Fruit fly (Drosophila melanogaster) whole organism, prepupa: Measurements from ENCODE around the gene CG10445.
A peak's percentile ranks its signal among the peaks of the same experiment; 100 is the strongest.

ENCODE experiments used
- Blimp-1 ChIP-seq: fragments of 200-800 bp; sonication (Bioruptor generic); optimal IDR thresholded peaks from 3 replicates; lab custom pipeline; 2017; ENCODE audit warnings: missing biosample characterization, missing genetic modification characterization, mild to moderate bottlenecking, moderate library complexity, missing genetic modification reagents
- CG10631 ChIP-seq: fragments of 200-800 bp; sonication (Bioruptor generic); optimal IDR thresholded peaks from 2 replicates; lab custom pipeline; 2016; ENCODE audit warnings: missing biosample characterization, missing genetic modification characterization
- CG10669 ChIP-seq: fragments of 200-800 bp; sonication (Bioruptor generic); optimal IDR thresholded peaks from 3 replicates; lab custom pipeline; 2018; ENCODE audit warnings: missing biosample characterization, mild to moderate bottlenecking, missing genetic modification characterization, moderate library complexity
- CG11294 ChIP-seq: fragments of 200-800 bp; sonication (Bioruptor generic); IDR thresholded peaks from 2 replicates; pipeline ENCODE4 v1.3.6; 2022; ENCODE audit warnings: missing biosample characterization, missing genetic modification characterization
- CG11762 ChIP-seq: fragments of 200-800 bp; sonication (Bioruptor generic); optimal IDR thresholded peaks from 3 replicates; lab custom pipeline; 2016; ENCODE audit warnings: missing biosample characterization, missing genetic modification characterization; ENCODE audit not compliant: insufficient read depth
- CG11902 ChIP-seq: fragments of 200-800 bp; sonication (Bioruptor generic); optimal IDR thresholded peaks from 3 replicates; lab custom pipeline; 2016; ENCODE audit warnings: missing biosample characterization, missing genetic modification characterization
- CG15336 ChIP-seq: fragments of 200-800 bp; sonication (Bioruptor generic); IDR thresholded peaks from 2 replicates; pipeline ENCODE4 v1.3.6; 2022; ENCODE audit warnings: missing biosample characterization, missing genetic modification characterization
- CG1621 ChIP-seq: fragments of 200-800 bp; sonication (Bioruptor generic); optimal IDR thresholded peaks from 3 replicates; lab custom pipeline; 2018; ENCODE audit warnings: missing biosample characterization, mild to moderate bottlenecking, missing genetic modification characterization
- CG16779 ChIP-seq: fragments of 200-800 bp; sonication (Bioruptor generic); optimal IDR thresholded peaks from 3 replicates; lab custom pipeline; 2017; ENCODE audit warnings: missing biosample characterization, mild to moderate bottlenecking, missing genetic modification characterization
- CG3032 ChIP-seq: fragments of 200-800 bp; optimal IDR thresholded peaks from 2 replicates; lab custom pipeline; 2019; ENCODE audit warnings: missing biosample characterization, mild to moderate bottlenecking, missing genetic modification characterization, moderate library complexity
- CG31627 ChIP-seq: fragments of 200-800 bp; sonication (Bioruptor generic); optimal IDR thresholded peaks from 3 replicates; lab custom pipeline; 2016; ENCODE audit warnings: missing biosample characterization, missing genetic modification characterization
- CG4318 ChIP-seq: fragments of 200-800 bp; sonication (Bioruptor generic); optimal IDR thresholded peaks from 3 replicates; lab custom pipeline; 2017; ENCODE audit warnings: missing biosample characterization, mild to moderate bottlenecking, missing genetic modification characterization
- CG6163 ChIP-seq: fragments of 200-800 bp; sonication (Bioruptor generic); IDR thresholded peaks from 3 replicates; pipeline ENCODE4 v1.3.6; 2022; ENCODE audit warnings: missing biosample characterization, missing genetic modification characterization
- CG6276 ChIP-seq: fragments of 200-800 bp; sonication (Bioruptor generic); optimal IDR thresholded peaks from 2 replicates; lab custom pipeline; 2017; ENCODE audit warnings: missing biosample characterization, mild to moderate bottlenecking, missing genetic modification characterization
- CG6792 ChIP-seq: fragments of 200-800 bp; sonication (Bioruptor generic); optimal IDR thresholded peaks from 3 replicates; lab custom pipeline; 2016; ENCODE audit warnings: missing biosample characterization, missing genetic modification characterization
- CG6854 ChIP-seq: fragments of 200-800 bp; sonication (Bioruptor generic); optimal IDR thresholded peaks from 2 replicates; lab custom pipeline; 2017; ENCODE audit warnings: missing biosample characterization, mild to moderate bottlenecking, missing genetic modification characterization
- CG7368 ChIP-seq: fragments of 200-800 bp; sonication (Bioruptor generic); optimal IDR thresholded peaks from 3 replicates; lab custom pipeline; 2016; ENCODE audit warnings: missing biosample characterization, missing genetic modification characterization
- CG8119 ChIP-seq: fragments of 200-800 bp; sonication (Bioruptor generic); IDR thresholded peaks from 3 replicates; pipeline ENCODE4 v1.3.6; 2022; ENCODE audit warnings: missing biosample characterization, missing genetic modification characterization
- CG8632 ChIP-seq: fragments of 200-800 bp; sonication (Bioruptor generic); optimal IDR thresholded peaks from 3 replicates; lab custom pipeline; 2016; ENCODE audit warnings: missing biosample characterization, missing genetic modification characterization
- CG9139 ChIP-seq: fragments of 200-800 bp; sonication (Bioruptor generic); optimal IDR thresholded peaks from 3 replicates; lab custom pipeline; 2017; ENCODE audit warnings: missing biosample characterization, mild to moderate bottlenecking, missing genetic modification characterization
- Eip75B ChIP-seq: fragments of 200-800 bp; sonication (Bioruptor generic); optimal IDR thresholded peaks from 3 replicates; lab custom pipeline; 2016; ENCODE audit warnings: missing biosample characterization, missing genetic modification characterization
- Eip78C ChIP-seq: fragments of 200-800 bp; sonication (Bioruptor generic); peaks from one replicate; lab custom pipeline; 2016; ENCODE audit warnings: missing biosample characterization, missing genetic modification characterization
- Eip93F ChIP-seq: fragments of 200-800 bp; sonication (Bioruptor generic); optimal IDR thresholded peaks from 2 replicates; lab custom pipeline; 2016; ENCODE audit warnings: missing biosample characterization, mild to moderate bottlenecking, missing genetic modification characterization
- Ets21C ChIP-seq: fragments of 200-800 bp; sonication (Bioruptor generic); optimal IDR thresholded peaks from 3 replicates; lab custom pipeline; 2016; ENCODE audit warnings: missing biosample characterization, missing genetic modification characterization
- Hr38 ChIP-seq: sonication (Bioruptor generic); optimal IDR thresholded peaks from 2 replicates; lab custom pipeline; 2016; ENCODE audit warnings: missing biosample characterization, missing genetic modification characterization
- Hr39 ChIP-seq: fragments of 200-800 bp; sonication (Bioruptor generic); optimal IDR thresholded peaks from 2 replicates; lab custom pipeline; 2016; ENCODE audit warnings: missing biosample characterization, missing genetic modification characterization
- Hr4 ChIP-seq: fragments of 200-800 bp; sonication (Bioruptor generic); optimal IDR thresholded peaks from 3 replicates; lab custom pipeline; 2016; ENCODE audit warnings: missing biosample characterization, missing genetic modification characterization
- Lpt ChIP-seq: fragments of 200-800 bp; sonication (Bioruptor generic); optimal IDR thresholded peaks from 3 replicates; lab custom pipeline; 2016; ENCODE audit warnings: missing biosample characterization, missing genetic modification characterization
- Met ChIP-seq: fragments of 200-800 bp; sonication (Bioruptor generic); optimal IDR thresholded peaks from 3 replicates; lab custom pipeline; 2016; ENCODE audit warnings: missing biosample characterization, missing genetic modification characterization
- OdsH ChIP-seq: fragments of 200-800 bp; sonication (Bioruptor generic); optimal IDR thresholded peaks from 3 replicates; lab custom pipeline; 2016; ENCODE audit warnings: missing biosample characterization, missing genetic modification characterization
- Smox ChIP-seq: fragments of 200-800 bp; sonication (Bioruptor generic); optimal IDR thresholded peaks from 3 replicates; lab custom pipeline; 2016; ENCODE audit warnings: missing biosample characterization, missing genetic modification characterization
- Sox102F ChIP-seq: fragments of 200-800 bp; sonication (Bioruptor generic); optimal IDR thresholded peaks from 2 replicates; lab custom pipeline; 2016; ENCODE audit warnings: missing biosample characterization, mild to moderate bottlenecking, missing genetic modification characterization
- Sox14 ChIP-seq: fragments of 200-800 bp; sonication (Bioruptor generic); optimal IDR thresholded peaks from 3 replicates; lab custom pipeline; 2016; ENCODE audit warnings: missing biosample characterization, missing genetic modification characterization
- achi ChIP-seq: fragments of 200-800 bp; sonication (Bioruptor generic); optimal IDR thresholded peaks from 3 replicates; lab custom pipeline; 2016; ENCODE audit warnings: missing biosample characterization, missing genetic modification characterization
- cyc ChIP-seq: fragments of 200-800 bp; sonication (Bioruptor generic); optimal IDR thresholded peaks from 3 replicates; lab custom pipeline; 2016; ENCODE audit warnings: missing biosample characterization, missing genetic modification characterization
- dac ChIP-seq: fragments of 200-800 bp; sonication (Bioruptor generic); optimal IDR thresholded peaks from 2 replicates; lab custom pipeline; 2017; ENCODE audit warnings: missing biosample characterization, mild to moderate bottlenecking, missing genetic modification characterization
- dsx ChIP-seq: fragments of 200-800 bp; optimal IDR thresholded peaks from 3 replicates; lab custom pipeline; 2019; ENCODE audit warnings: missing biosample characterization, mild to moderate bottlenecking, missing genetic modification characterization, moderate library complexity; ENCODE audit not compliant: poor library complexity, severe bottlenecking
- eg ChIP-seq: fragments of 200-800 bp; sonication (Bioruptor generic); IDR thresholded peaks from 3 replicates; pipeline ENCODE4 v1.3.6; 2022; ENCODE audit warnings: missing biosample characterization, missing genetic modification characterization
- esn ChIP-seq: fragments of 200-800 bp; sonication (Bioruptor generic); optimal IDR thresholded peaks from 2 replicates; lab custom pipeline; 2016; ENCODE audit warnings: missing biosample characterization, mild to moderate bottlenecking, missing genetic modification characterization, moderate library complexity
- fd59A ChIP-seq: fragments of 200-800 bp; sonication (Bioruptor generic); optimal IDR thresholded peaks from 2 replicates; lab custom pipeline; 2017; ENCODE audit warnings: missing biosample characterization, mild to moderate bottlenecking, missing genetic modification characterization, missing genetic modification reagents
- fd85E ChIP-seq: fragments of 200-800 bp; sonication (Bioruptor generic); optimal IDR thresholded peaks from 3 replicates; lab custom pipeline; 2016; ENCODE audit warnings: missing biosample characterization, missing genetic modification characterization
- net ChIP-seq: fragments of 200-800 bp; sonication (Bioruptor generic); optimal IDR thresholded peaks from 3 replicates; lab custom pipeline; 2016; ENCODE audit warnings: missing biosample characterization, missing genetic modification characterization
- pdm3 ChIP-seq: fragments of 200-800 bp; sonication (Bioruptor generic); optimal IDR thresholded peaks from 3 replicates; lab custom pipeline; 2016; ENCODE audit warnings: missing biosample characterization, missing genetic modification characterization
- salr ChIP-seq, 2 experiments: fragments of 200-800 bp; sonication (Bioruptor generic); optimal IDR thresholded peaks; 3 replicates each; lab custom pipeline; 2016 to 2018; ENCODE audit warnings: missing biosample characterization in 2 of 2, missing genetic modification characterization in 2 of 2, mild to moderate bottlenecking in 1 of 2
- spab ChIP-seq: fragments of 200-800 bp; sonication (Bioruptor generic); optimal IDR thresholded peaks from 2 replicates; lab custom pipeline; 2017; ENCODE audit warnings: missing biosample characterization, mild to moderate bottlenecking, missing genetic modification characterization, missing genetic modification reagents
- ss ChIP-seq, 2 experiments: fragments of 200-800 bp; sonication (Bioruptor generic); optimal IDR thresholded peaks; 2 replicates in 1 of 2; 3 replicates in 1 of 2; lab custom pipeline; 2017 to 2018; ENCODE audit warnings: mild to moderate bottlenecking in 2 of 2, missing biosample characterization in 2 of 2, missing genetic modification characterization in 2 of 2, moderate library complexity in 1 of 2
- svp ChIP-seq: fragments of 200-800 bp; sonication (Bioruptor generic); peaks from one replicate; lab custom pipeline; 2016; ENCODE audit warnings: missing biosample characterization, missing genetic modification characterization
- topi ChIP-seq: fragments of 200-800 bp; sonication (Bioruptor generic); optimal IDR thresholded peaks from 3 replicates; lab custom pipeline; 2016; ENCODE audit warnings: missing biosample characterization, missing genetic modification characterization
- vri ChIP-seq: fragments of 200-800 bp; sonication (Bioruptor generic); optimal IDR thresholded peaks from 3 replicates; lab custom pipeline; 2016; ENCODE audit warnings: missing biosample characterization, mild to moderate bottlenecking, missing genetic modification characterization

CG10445 gene

dm6 chr3R:7920196-7920595 is at the start of gene CG10445, which contains the start of gene lds:
CG10445 (minus strand) TSS chr3R:7920299.
lds (plus strand) TSS chr3R:7920431.
- no peak for TF ChIP-seq Hr39 (GFP tag; lab: Kevin White, UChicago)
- no peak for TF ChIP-seq CG6276

dm6 chr3R:7969702-7970175 is 49.6 kb upstream of the CG10445 start:
- TF ChIP-seq Lpt (GFP tag; lab: Kevin White, UChicago) (peak; percentile 82), CG11294 (GFP tag; lab: Robert Waterston, UW) (peak; percentile 72), CG11762 (GFP tag; lab: Kevin White, UChicago) (peak; percentile 73), esn (GFP tag; lab: Kevin White, UChicago) (peak; percentile 73), CG6854 (no peak), Hr38 (no peak), dsx (GFP tag; lab: Kevin White, UChicago) (peak; percentile 73), Sox102F (GFP tag; lab: Kevin White, UChicago) (peak; percentile 62), Eip78C (peak; percentile 95), Eip75B (GFP tag; lab: Kevin White, UChicago) (peak; percentile 84), vri (GFP tag; lab: Kevin White, UChicago) (peak; percentile 27), CG3032 (tag; lab: Kevin White, UChicago) (peak; percentile 84), Blimp-1 (no peak), Met (peak; percentile 55), Ets21C (GFP tag; lab: Kevin White, UChicago) (peak; percentile 39), CG1621 (peak; percentile 59), salr (GFP tag; optimal IDR thresholded peaks at IDR 0.05; lab: Kevin White, UChicago) (peak in 1 of 2 experiments; percentile 80), achi (GFP tag; lab: Kevin White, UChicago) (peak; percentile 77), Hr39 (GFP tag; lab: Kevin White, UChicago) (peak; percentile 58), CG31627 (peak; percentile 65), Smox (GFP tag; lab: Kevin White, UChicago) (peak; percentile 61), topi (GFP tag; lab: Kevin White, UChicago) (peak; percentile 78), ss (GFP tag; optimal IDR thresholded peaks at IDR 0.05; lab: Kevin White, UChicago) (peak; percentile 73 to 78), svp (GFP tag; lab: Kevin White, UChicago) (peak; percentile 25), CG6163 (peak; percentile 84), Hr4 (GFP tag; lab: Kevin White, UChicago) (peak; percentile 81), CG4318 (peak; percentile 81), CG15336 (GFP tag; lab: Robert Waterston, UW) (peak; percentile 90), CG10669 (peak; percentile 77), eg (GFP tag; lab: Robert Waterston, UW) (peak; percentile 87), cyc (peak; percentile 60), OdsH (GFP tag; lab: Kevin White, UChicago) (peak; percentile 82), CG8119 (GFP tag; lab: Robert Waterston, UW) (peak; percentile 92), CG16779 (tag; lab: Kevin White, UChicago) (peak; percentile 49), Sox14 (GFP tag; lab: Kevin White, UChicago) (peak; percentile 74), CG7368 (GFP tag; lab: Kevin White, UChicago) (peak; percentile 60), CG8632 (GFP tag; lab: Kevin White, UChicago) (peak; percentile 59), CG6276 (peak; percentile 87), dac (peak; percentile 58), CG6792 (GFP tag; lab: Kevin White, UChicago) (peak; percentile 71), pdm3 (GFP tag; lab: Kevin White, UChicago) (peak; percentile 72), fd85E (GFP tag; lab: Kevin White, UChicago) (no peak), net (peak; percentile 73), Eip93F (GFP tag; lab: Kevin White, UChicago) (no peak), spab (peak; percentile 80), fd59A (peak; percentile 72), CG9139 (GFP tag; lab: Kevin White, UChicago) (peak; percentile 66), CG10631 (GFP tag; lab: Kevin White, UChicago) (peak; percentile 79), CG11902 (GFP tag; lab: Kevin White, UChicago) (peak; percentile 30)
